Worm (Caenorhabditis elegans): ENCODE measurements around the gene F47D12.6.

Gene F47D12.6

DNA sequence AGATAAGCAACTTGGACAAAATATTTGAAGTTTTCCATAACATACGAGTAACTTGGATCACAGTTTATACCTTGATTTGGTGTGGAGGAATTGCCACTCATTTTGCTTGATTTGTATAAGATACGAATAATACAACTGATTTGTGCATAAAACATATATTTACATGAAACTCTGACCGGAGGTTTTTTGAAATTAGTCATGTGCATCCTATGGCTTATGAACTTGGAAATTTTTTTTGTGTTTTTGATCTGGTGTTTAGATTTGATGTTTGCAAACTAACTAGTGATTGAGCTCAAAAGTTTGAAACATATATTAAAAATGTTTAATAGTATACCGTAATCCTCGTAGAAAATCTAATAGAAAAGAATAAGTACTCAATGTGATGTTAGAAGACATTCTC, 32.4 kb downstream of the F47D12.6 start, which contains the start of gene srg-8:
TSS of gene srg-8 (minus strand) at position 101 of the 400 bp plus-strand sequence.
- no peak for TF ChIP-seq hlh-1 (tag; optimal IDR thresholded peaks at IDR 0.05)
- no peak for TF ChIP-seq ham-2 (GFP tag; optimal IDR thresholded peaks at IDR 0.05)
- TF ChIP-seq ces-1 (GFP tag; optimal IDR thresholded peaks at IDR 0.05) = no peak
- no peak for TF ChIP-seq unc-62 (GFP tag; optimal IDR thresholded peaks at IDR 0.05)

DNA sequence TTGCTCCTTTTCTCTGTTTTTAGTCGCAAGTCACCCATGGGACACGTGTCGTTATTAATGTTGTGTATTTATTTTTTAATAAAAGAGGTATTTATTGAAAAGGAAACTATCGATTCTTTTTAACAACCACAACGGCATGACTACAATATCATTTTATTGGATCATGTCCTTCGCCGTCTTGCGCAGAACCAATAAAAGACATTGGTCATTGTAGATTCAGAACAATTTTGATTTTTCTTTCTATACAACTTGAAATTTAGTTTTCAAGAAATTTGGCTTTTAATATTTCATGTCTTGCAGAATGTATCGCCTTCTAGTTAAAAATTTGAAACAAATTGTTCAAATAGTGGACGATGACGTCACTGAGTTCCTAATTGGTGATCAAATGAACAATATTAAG, 35.6 kb downstream of the F47D12.6 start, which contains the start of gene amdh-1:
TSS of gene amdh-1 (plus strand) at position 301 of the 400 bp plus-strand sequence.
- no peak for TF ChIP-seq unc-39 (tag; optimal IDR thresholded peaks at IDR 0.05)
- no peak for TF ChIP-seq snpc-4 (tag; optimal IDR thresholded peaks at IDR 0.05)
- TF ChIP-seq elt-1 (tag; optimal IDR thresholded peaks at IDR 0.05; ENCODE audit: borderline replicate concordance, insufficient read depth) = no peak
- TF ChIP-seq pha-4 (tag; optimal IDR thresholded peaks at IDR 0.05) = no peak
- no peak for TF ChIP-seq mab-5 (tag; optimal IDR thresholded peaks at IDR 0.05)
- no peak for TF ChIP-seq mls-2 (tag; optimal IDR thresholded peaks at IDR 0.05)
- TF ChIP-seq nhr-237 (tag; optimal IDR thresholded peaks at IDR 0.05) = no peak
- TF ChIP-seq hlh-1 (tag; optimal IDR thresholded peaks at IDR 0.05) = no peak
- no peak for TF ChIP-seq lsy-2 (tag; optimal IDR thresholded peaks at IDR 0.05)
- no peak for TF ChIP-seq nhr-2 (tag; optimal IDR thresholded peaks at IDR 0.05)
- no peak for TF ChIP-seq mep-1 (tag; optimal IDR thresholded peaks at IDR 0.05)
- TF ChIP-seq M03D4.4 (tag; optimal IDR thresholded peaks at IDR 0.05) = no peak
- TF ChIP-seq ham-2 (GFP tag; optimal IDR thresholded peaks at IDR 0.05) = no peak
- TF ChIP-seq ceh-83 (GFP tag; optimal IDR thresholded peaks at IDR 0.05) = no peak
- no peak for TF ChIP-seq lin-13 (tag; optimal IDR thresholded peaks at IDR 0.05)

ce11 chrIII:6248064-6248687, 38.9 kb downstream of the F47D12.6 start, which contains the start of the genes gen-1 and stt-3:
Gene gen-1 (minus strand): TSS chrIII:6248158.
Gene stt-3 (plus strand): TSS chrIII:6248637.
- TF ChIP-seq unc-120 (tag; optimal IDR thresholded peaks at IDR 0.05; ENCODE audit: poor library complexity, severe bottlenecking) = no peak
- no peak for TF ChIP-seq ceh-39 (tag; optimal IDR thresholded peaks at IDR 0.05)
- TF ChIP-seq mep-1 (tag; optimal IDR thresholded peaks at IDR 0.05) = peak; percentile 54
- no peak for TF ChIP-seq hlh-1 (tag; optimal IDR thresholded peaks at IDR 0.05)

DNA sequence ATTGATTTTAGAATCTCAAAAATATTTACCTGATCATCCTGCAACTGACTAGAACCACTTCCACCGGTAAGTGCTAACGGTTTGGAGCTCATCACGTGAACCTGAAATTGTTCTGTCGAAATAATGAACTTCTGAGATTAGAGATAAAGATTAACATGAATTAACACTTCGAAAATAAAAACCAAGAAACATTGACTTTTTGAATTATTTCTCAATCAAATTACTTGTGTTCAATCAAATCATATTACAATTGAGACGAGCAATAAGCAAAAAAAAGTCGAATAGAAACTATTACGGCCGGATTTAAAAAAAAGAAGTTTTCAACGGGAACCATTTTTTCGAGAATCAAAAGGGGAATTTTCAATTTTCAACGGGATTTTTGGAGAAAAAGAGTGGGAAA, 41.4 kb downstream of the F47D12.6 start, which contains the start of gene bcas-2:
TSS of gene bcas-2 (minus strand) at position 101 of the 400 bp plus-strand sequence.
- no peak for TF ChIP-seq nhr-28 (tag; optimal IDR thresholded peaks at IDR 0.05)
- TF ChIP-seq hlh-1 (tag; optimal IDR thresholded peaks at IDR 0.05) = no peak
- TF ChIP-seq lin-32 (GFP tag; optimal IDR thresholded peaks at IDR 0.05) = no peak
- TF ChIP-seq nhr-2 (tag; optimal IDR thresholded peaks at IDR 0.05) = no peak
- TF ChIP-seq lsy-2 (tag; optimal IDR thresholded peaks at IDR 0.05) = no peak
- TF ChIP-seq ceh-43 (GFP tag; optimal IDR thresholded peaks at IDR 0.05) = no peak
- no peak for TF ChIP-seq blmp-1 (tag; optimal IDR thresholded peaks at IDR 0.05)
- no peak for TF ChIP-seq M03D4.4 (tag; optimal IDR thresholded peaks at IDR 0.05)

- TF ChIP-seq sem-2 (GFP tag; optimal IDR thresholded peaks at IDR 0.05) (no peak), lsy-2 (tag; optimal IDR thresholded peaks at IDR 0.05) (no peak)
Measured at ce11 chrIII:6240528-6240927, 46.6 kb downstream of the F47D12.6 start, which contains the start of gene T12A2.3. Gene T12A2.3 (plus strand): TSS chrIII:6240828.

DNA sequence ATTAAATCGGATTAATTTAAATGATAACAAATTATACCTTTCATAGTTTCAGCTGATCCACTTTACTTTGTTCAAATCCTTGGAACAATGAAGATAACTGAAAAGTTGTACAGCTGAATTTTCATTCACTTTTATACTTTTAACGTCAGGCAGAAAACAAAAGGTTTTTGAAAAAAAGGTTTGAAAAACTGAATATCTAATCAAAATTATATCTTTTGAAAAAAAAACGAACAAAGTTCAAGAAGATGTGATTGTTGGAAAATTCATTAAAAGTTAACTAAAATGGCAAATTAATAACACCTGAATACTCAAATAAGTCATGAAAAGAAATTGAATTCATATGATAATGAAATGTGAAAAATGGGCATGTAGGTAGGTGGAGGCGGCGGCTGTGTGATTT, 50.4 kb downstream of the F47D12.6 start, which contains the start of gene T12A2.21:
TSS of gene T12A2.21 (minus strand) at position 101 of the 400 bp plus-strand sequence.
- TF ChIP-seq ces-1 (GFP tag; optimal IDR thresholded peaks at IDR 0.05) = no peak
- no peak for TF ChIP-seq elt-1 (tag; optimal IDR thresholded peaks at IDR 0.05; ENCODE audit: borderline replicate concordance, insufficient read depth)
- no peak for TF ChIP-seq nhr-76 (tag; optimal IDR thresholded peaks at IDR 0.05)
- no peak for TF ChIP-seq drap-1 (GFP tag; optimal IDR thresholded peaks at IDR 0.05)
- TF ChIP-seq elt-3 (tag; optimal IDR thresholded peaks at IDR 0.05) = no peak
- TF ChIP-seq blmp-1 (tag; optimal IDR thresholded peaks at IDR 0.05) = no peak
- no peak for TF ChIP-seq pha-4 (tag; optimal IDR thresholded peaks at IDR 0.05)
- no peak for TF ChIP-seq zip-8 (tag; optimal IDR thresholded peaks at IDR 0.05)
